Worm (Caenorhabditis elegans) whole organism, late embryonic: ENCODE measurements around the gene spt-4.

ENCODE experiments used
- C38D4.7 ChIP-seq: fragments of 200-800 bp; sonication (Bioruptor generic); optimal IDR thresholded peaks from 2 replicates; lab custom pipeline; 2018; ENCODE audit warnings: mild to moderate bottlenecking, missing genetic modification characterization, moderate library complexity, missing compliant biosample characterization
- ama-1 ChIP-seq: fragments of 150-350 bp; optimal IDR thresholded peaks from 2 replicates; lab custom pipeline; 2014
- che-1 ChIP-seq: sonication (generic microtip); optimal IDR thresholded peaks from 2 replicates; lab custom pipeline; 2016; ENCODE audit warnings: mild to moderate bottlenecking, missing genetic modification characterization, missing compliant biosample characterization
- dmd-4 ChIP-seq: sonication (generic microtip); optimal IDR thresholded peaks from 2 replicates; lab custom pipeline; 2016; ENCODE audit warnings: borderline replicate concordance, missing genetic modification characterization, missing compliant biosample characterization
- eyg-1 ChIP-seq: sonication (generic microtip); optimal IDR thresholded peaks from 2 replicates; lab custom pipeline; 2016; ENCODE audit warnings: missing genotype, missing genetic modification characterization, missing compliant biosample characterization
- nhr-11 ChIP-seq: fragments of 150-350 bp; optimal IDR thresholded peaks from 2 replicates; lab custom pipeline; 2014; ENCODE audit warnings: missing biosample characterization, missing genetic modification characterization
- pag-3 ChIP-seq: sonication (generic microtip); optimal IDR thresholded peaks from 2 replicates; lab custom pipeline; 2016; ENCODE audit warnings: missing compliant biosample characterization, missing genetic modification characterization, borderline replicate concordance
- pha-2 ChIP-seq: sonication (generic microtip); optimal IDR thresholded peaks from 2 replicates; lab custom pipeline; 2017; ENCODE audit warnings: mild to moderate bottlenecking, missing genetic modification characterization, missing compliant biosample characterization
- pha-4 ChIP-seq: fragments of 150-350 bp; optimal IDR thresholded peaks from 2 replicates; lab custom pipeline; 2018; ENCODE audit warnings: missing biosample characterization, missing genetic modification reagents, missing genetic modification characterization
- ztf-16 ChIP-seq: sonication (generic microtip); optimal IDR thresholded peaks from 2 replicates; lab custom pipeline; 2017; ENCODE audit warnings: missing genetic modification characterization, missing compliant biosample characterization

DNA sequence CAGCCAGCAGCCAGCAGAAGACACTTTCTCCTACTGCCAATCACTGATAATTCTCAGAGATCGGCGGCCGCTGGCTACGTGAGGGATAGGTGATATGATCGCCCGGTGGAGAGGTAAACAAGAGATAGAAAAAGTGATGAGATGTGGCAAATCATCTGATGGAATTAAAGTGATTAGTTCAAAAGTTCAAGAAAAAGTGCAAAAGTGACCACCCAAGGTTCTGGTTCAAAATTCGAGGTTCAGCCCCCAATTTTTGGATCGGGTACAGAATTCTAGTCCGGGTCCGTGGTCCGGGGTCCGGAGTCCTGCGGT lies 4.0 kb downstream of the spt-4 start:
- TF ChIP-seq pha-2 (no peak), dmd-4 (tag; lab: Kevin White, UChicago) (no peak), che-1 (no peak), nhr-11 (tag; lab: Kevin White, UChicago) (no peak), pha-4 (no peak), eyg-1 (tag; lab: Kevin White, UChicago) (no peak), C38D4.7 (GFP tag; lab: Kevin White, UChicago) (no peak), ztf-16 (tag; lab: Kevin White, UChicago) (no peak), ama-1 (no peak), pag-3 (tag; lab: Kevin White, UChicago) (no peak)
